Worm (Caenorhabditis elegans) whole organism, L4 larva: ENCODE results near the gene prk-1.

Experiments
- F49E8.2 ChIP-seq: sonication (generic microtip); optimal IDR thresholded peaks from 2 replicates; lab custom pipeline; 2016; ENCODE audit warnings: missing compliant biosample characterization, mild to moderate bottlenecking, missing genetic modification characterization, borderline replicate concordance
- T20F7.1 ChIP-seq: fragments of 200-800 bp; sonication (Bioruptor generic); optimal IDR thresholded peaks from 2 replicates; lab custom pipeline; 2018; ENCODE audit warnings: mild to moderate bottlenecking, missing genetic modification characterization, missing compliant biosample characterization
- aly-2 ChIP-seq: sonication (generic microtip); optimal IDR thresholded peaks from 2 replicates; lab custom pipeline; 2018; ENCODE audit warnings: missing biosample characterization, missing genetic modification characterization
- ama-1 ChIP-seq: fragments of 150-350 bp; optimal IDR thresholded peaks from 2 replicates; lab custom pipeline; 2014; ENCODE audit warnings: inconsistent platforms, mixed read lengths
- ceh-20 ChIP-seq: fragments of 200-800 bp; sonication (Bioruptor generic); IDR thresholded peaks from 2 replicates; pipeline ENCODE4 v1.3.6; 2022; ENCODE audit warnings: missing genetic modification reagents, missing genetic modification characterization, missing compliant biosample characterization
- cey-2 ChIP-seq: sonication (generic microtip); optimal IDR thresholded peaks from 3 replicates; lab custom pipeline; 2017; ENCODE audit warnings: missing genetic modification characterization, mild to moderate bottlenecking, missing compliant biosample characterization, antibody characterized with exemption, borderline replicate concordance; ENCODE audit not compliant: insufficient read depth
- dve-1 ChIP-seq: sonication (generic microtip); optimal IDR thresholded peaks from 2 replicates; lab custom pipeline; 2017; ENCODE audit warnings: antibody characterized with exemption, mild to moderate bottlenecking, missing genetic modification characterization, missing compliant biosample characterization; ENCODE audit not compliant: insufficient read depth
- egl-27 ChIP-seq: sonication (generic microtip); optimal IDR thresholded peaks from 3 replicates; lab custom pipeline; 2017; ENCODE audit warnings: missing biosample characterization, missing genetic modification reagents, missing genetic modification characterization
- hlh-30 ChIP-seq: sonication (generic microtip); optimal IDR thresholded peaks from 2 replicates; lab custom pipeline; 2017; ENCODE audit warnings: antibody characterized with exemption, mild to moderate bottlenecking, missing genetic modification characterization, missing compliant biosample characterization; ENCODE audit not compliant: insufficient read depth
- lin-38 ChIP-seq: fragments of 200-800 bp; sonication (Bioruptor generic); IDR thresholded peaks from 2 replicates; pipeline ENCODE4 v1.3.6; 2022; ENCODE audit warnings: missing genetic modification reagents, missing genetic modification characterization, missing compliant biosample characterization
- mep-1 ChIP-seq: fragments of 150-350 bp; sonication (generic microtip); optimal IDR thresholded peaks from 3 replicates; lab custom pipeline; 2014; ENCODE audit warnings: missing biosample characterization, missing genetic modification characterization
- pqm-1 ChIP-seq: sonication (generic microtip); optimal IDR thresholded peaks from 2 replicates; lab custom pipeline; 2017; ENCODE audit warnings: missing biosample characterization, missing genetic modification characterization
- unc-62 ChIP-seq, 3 experiments: fragments of 150-350 bp in 1 of 3; sonication (generic microtip); optimal IDR thresholded peaks in 2 of 3; peaks in 1 of 3; 1 replicate in 1 of 3; 2 replicates in 2 of 3; lab custom pipeline; 2014 to 2017; ENCODE audit warnings: missing biosample characterization in 3 of 3, missing genetic modification characterization in 3 of 3, missing genetic modification reagents in 3 of 3, missing genotype in 1 of 3

ce11 chrIII:6979584-6979983, 10.4 kb upstream of the prk-1 start, which contains the start of gene ceh-20:
- TF ChIP-seq T20F7.1: no peak
- TF ChIP-seq hlh-30 (tag; lab: Kevin White, UChicago): no peak
- no peak for TF ChIP-seq cey-2
- no peak for TF ChIP-seq pqm-1 (tag; lab: Kevin White, UChicago)
- TF ChIP-seq mep-1 (tag; lab: Kevin White, UChicago): no peak
- TF ChIP-seq lin-38 (GFP tag; lab: Robert Waterston, UW): no peak
- TF ChIP-seq unc-62 (GFP tag; optimal IDR thresholded peaks at IDR 0.05 in 1 of 2; lab: Kevin White, UChicago): peak in 1 of 2 experiments; percentile 65
- TF ChIP-seq unc-62 (tag; optimal IDR thresholded peaks at IDR 0.05; lab: Kevin White, UChicago): no peak
- no peak for TF ChIP-seq ceh-20 (GFP tag; lab: Robert Waterston, UW)
- no peak for TF ChIP-seq F49E8.2 (tag; lab: Kevin White, UChicago)
- TF ChIP-seq dve-1 (tag; lab: Kevin White, UChicago): no peak
- TF ChIP-seq ama-1: no peak
- TF ChIP-seq aly-2 (tag; lab: Kevin White, UChicago): no peak
- no peak for TF ChIP-seq egl-27
